Fruit fly (Drosophila melanogaster) whole organism, prepupa: ENCODE data around the gene hep.

Source experiments
- Blimp-1 ChIP-seq: fragments of 200-800 bp; sonication (Bioruptor generic); optimal IDR thresholded peaks from 3 replicates; lab custom pipeline; 2017; ENCODE audit warnings: missing biosample characterization, missing genetic modification characterization, mild to moderate bottlenecking, moderate library complexity, missing genetic modification reagents
- CG10631 ChIP-seq: fragments of 200-800 bp; sonication (Bioruptor generic); optimal IDR thresholded peaks from 2 replicates; lab custom pipeline; 2016; ENCODE audit warnings: missing biosample characterization, missing genetic modification characterization
- CG10669 ChIP-seq: fragments of 200-800 bp; sonication (Bioruptor generic); optimal IDR thresholded peaks from 3 replicates; lab custom pipeline; 2018; ENCODE audit warnings: missing biosample characterization, mild to moderate bottlenecking, missing genetic modification characterization, moderate library complexity
- CG11294 ChIP-seq: fragments of 200-800 bp; sonication (Bioruptor generic); IDR thresholded peaks from 2 replicates; pipeline ENCODE4 v1.3.6; 2022; ENCODE audit warnings: missing biosample characterization, missing genetic modification characterization
- CG11762 ChIP-seq: fragments of 200-800 bp; sonication (Bioruptor generic); optimal IDR thresholded peaks from 3 replicates; lab custom pipeline; 2016; ENCODE audit warnings: missing biosample characterization, missing genetic modification characterization; ENCODE audit not compliant: insufficient read depth
- CG11902 ChIP-seq: fragments of 200-800 bp; sonication (Bioruptor generic); optimal IDR thresholded peaks from 3 replicates; lab custom pipeline; 2016; ENCODE audit warnings: missing biosample characterization, missing genetic modification characterization
- CG16779 ChIP-seq: fragments of 200-800 bp; sonication (Bioruptor generic); optimal IDR thresholded peaks from 3 replicates; lab custom pipeline; 2017; ENCODE audit warnings: missing biosample characterization, mild to moderate bottlenecking, missing genetic modification characterization
- CG3032 ChIP-seq: fragments of 200-800 bp; optimal IDR thresholded peaks from 2 replicates; lab custom pipeline; 2019; ENCODE audit warnings: missing biosample characterization, mild to moderate bottlenecking, missing genetic modification characterization, moderate library complexity
- CG31627 ChIP-seq: fragments of 200-800 bp; sonication (Bioruptor generic); optimal IDR thresholded peaks from 3 replicates; lab custom pipeline; 2016; ENCODE audit warnings: missing biosample characterization, missing genetic modification characterization
- CG32006 ChIP-seq: fragments of 200-800 bp; sonication (Bioruptor generic); optimal IDR thresholded peaks from 3 replicates; lab custom pipeline; 2017; ENCODE audit warnings: missing biosample characterization, mild to moderate bottlenecking, missing genetic modification characterization
- CG34406 ChIP-seq: fragments of 200-800 bp; sonication (Bioruptor generic); optimal IDR thresholded peaks from 3 replicates; lab custom pipeline; 2016; ENCODE audit warnings: missing biosample characterization, missing genetic modification characterization
- CG3919 ChIP-seq: fragments of 200-800 bp; sonication (Bioruptor generic); optimal IDR thresholded peaks from 3 replicates; lab custom pipeline; 2016; ENCODE audit warnings: missing biosample characterization, missing genetic modification characterization
- CG6163 ChIP-seq: fragments of 200-800 bp; sonication (Bioruptor generic); IDR thresholded peaks from 3 replicates; pipeline ENCODE4 v1.3.6; 2022; ENCODE audit warnings: missing biosample characterization, missing genetic modification characterization
- CG6792 ChIP-seq: fragments of 200-800 bp; sonication (Bioruptor generic); optimal IDR thresholded peaks from 3 replicates; lab custom pipeline; 2016; ENCODE audit warnings: missing biosample characterization, missing genetic modification characterization
- CG6808 ChIP-seq: fragments of 200-800 bp; sonication (Bioruptor generic); optimal IDR thresholded peaks from 3 replicates; lab custom pipeline; 2017; ENCODE audit warnings: missing biosample characterization, missing genetic modification characterization, mild to moderate bottlenecking, moderate library complexity, missing genetic modification reagents
- CG6854 ChIP-seq: fragments of 200-800 bp; sonication (Bioruptor generic); optimal IDR thresholded peaks from 2 replicates; lab custom pipeline; 2017; ENCODE audit warnings: missing biosample characterization, mild to moderate bottlenecking, missing genetic modification characterization
- CG7368 ChIP-seq: fragments of 200-800 bp; sonication (Bioruptor generic); optimal IDR thresholded peaks from 3 replicates; lab custom pipeline; 2016; ENCODE audit warnings: missing biosample characterization, missing genetic modification characterization
- CG8119 ChIP-seq: fragments of 200-800 bp; sonication (Bioruptor generic); IDR thresholded peaks from 3 replicates; pipeline ENCODE4 v1.3.6; 2022; ENCODE audit warnings: missing biosample characterization, missing genetic modification characterization
- CG8319 ChIP-seq: fragments of 200-800 bp; sonication (Bioruptor generic); optimal IDR thresholded peaks from 3 replicates; lab custom pipeline; 2016; ENCODE audit warnings: missing biosample characterization, missing genetic modification characterization
- CG8632 ChIP-seq: fragments of 200-800 bp; sonication (Bioruptor generic); optimal IDR thresholded peaks from 3 replicates; lab custom pipeline; 2016; ENCODE audit warnings: missing biosample characterization, missing genetic modification characterization
- Eip78C ChIP-seq: fragments of 200-800 bp; sonication (Bioruptor generic); peaks from one replicate; lab custom pipeline; 2016; ENCODE audit warnings: missing biosample characterization, missing genetic modification characterization
- Eip93F ChIP-seq: fragments of 200-800 bp; sonication (Bioruptor generic); optimal IDR thresholded peaks from 2 replicates; lab custom pipeline; 2016; ENCODE audit warnings: missing biosample characterization, mild to moderate bottlenecking, missing genetic modification characterization
- Ets21C ChIP-seq: fragments of 200-800 bp; sonication (Bioruptor generic); optimal IDR thresholded peaks from 3 replicates; lab custom pipeline; 2016; ENCODE audit warnings: missing biosample characterization, missing genetic modification characterization
- Gug ChIP-seq: fragments of 200-800 bp; sonication (Bioruptor generic); IDR thresholded peaks from 2 replicates; pipeline ENCODE4 v1.3.6; 2022; ENCODE audit warnings: missing biosample characterization, missing genetic modification characterization
- Hr39 ChIP-seq: fragments of 200-800 bp; sonication (Bioruptor generic); optimal IDR thresholded peaks from 2 replicates; lab custom pipeline; 2016; ENCODE audit warnings: missing biosample characterization, missing genetic modification characterization
- Lpt ChIP-seq: fragments of 200-800 bp; sonication (Bioruptor generic); optimal IDR thresholded peaks from 3 replicates; lab custom pipeline; 2016; ENCODE audit warnings: missing biosample characterization, missing genetic modification characterization
- OdsH ChIP-seq: fragments of 200-800 bp; sonication (Bioruptor generic); optimal IDR thresholded peaks from 3 replicates; lab custom pipeline; 2016; ENCODE audit warnings: missing biosample characterization, missing genetic modification characterization
- Sox102F ChIP-seq: fragments of 200-800 bp; sonication (Bioruptor generic); optimal IDR thresholded peaks from 2 replicates; lab custom pipeline; 2016; ENCODE audit warnings: missing biosample characterization, mild to moderate bottlenecking, missing genetic modification characterization
- achi ChIP-seq: fragments of 200-800 bp; sonication (Bioruptor generic); optimal IDR thresholded peaks from 3 replicates; lab custom pipeline; 2016; ENCODE audit warnings: missing biosample characterization, missing genetic modification characterization
- acj6 ChIP-seq: fragments of 200-800 bp; sonication (Bioruptor generic); optimal IDR thresholded peaks from 3 replicates; lab custom pipeline; 2016; ENCODE audit warnings: missing biosample characterization, missing genetic modification characterization
- cyc ChIP-seq: fragments of 200-800 bp; sonication (Bioruptor generic); optimal IDR thresholded peaks from 3 replicates; lab custom pipeline; 2016; ENCODE audit warnings: missing biosample characterization, missing genetic modification characterization
- dac ChIP-seq: fragments of 200-800 bp; sonication (Bioruptor generic); optimal IDR thresholded peaks from 2 replicates; lab custom pipeline; 2017; ENCODE audit warnings: missing biosample characterization, mild to moderate bottlenecking, missing genetic modification characterization
- esn ChIP-seq: fragments of 200-800 bp; sonication (Bioruptor generic); optimal IDR thresholded peaks from 2 replicates; lab custom pipeline; 2016; ENCODE audit warnings: missing biosample characterization, mild to moderate bottlenecking, missing genetic modification characterization, moderate library complexity
- fd85E ChIP-seq: fragments of 200-800 bp; sonication (Bioruptor generic); optimal IDR thresholded peaks from 3 replicates; lab custom pipeline; 2016; ENCODE audit warnings: missing biosample characterization, missing genetic modification characterization
- fkh ChIP-seq: fragments of 200-800 bp; sonication (Bioruptor generic); optimal IDR thresholded peaks from 3 replicates; lab custom pipeline; 2017; ENCODE audit warnings: missing biosample characterization, mild to moderate bottlenecking, missing genetic modification characterization, moderate library complexity
- pdm3 ChIP-seq: fragments of 200-800 bp; sonication (Bioruptor generic); optimal IDR thresholded peaks from 3 replicates; lab custom pipeline; 2016; ENCODE audit warnings: missing biosample characterization, missing genetic modification characterization
- salr ChIP-seq, 2 experiments: fragments of 200-800 bp; sonication (Bioruptor generic); optimal IDR thresholded peaks; 3 replicates each; lab custom pipeline; 2016 to 2018; ENCODE audit warnings: missing biosample characterization in 2 of 2, missing genetic modification characterization in 2 of 2, mild to moderate bottlenecking in 1 of 2
- ss ChIP-seq, 2 experiments: fragments of 200-800 bp; sonication (Bioruptor generic); optimal IDR thresholded peaks; 2 replicates in 1 of 2; 3 replicates in 1 of 2; lab custom pipeline; 2017 to 2018; ENCODE audit warnings: mild to moderate bottlenecking in 2 of 2, missing biosample characterization in 2 of 2, missing genetic modification characterization in 2 of 2, moderate library complexity in 1 of 2
- topi ChIP-seq: fragments of 200-800 bp; sonication (Bioruptor generic); optimal IDR thresholded peaks from 3 replicates; lab custom pipeline; 2016; ENCODE audit warnings: missing biosample characterization, missing genetic modification characterization
- vri ChIP-seq: fragments of 200-800 bp; sonication (Bioruptor generic); optimal IDR thresholded peaks from 3 replicates; lab custom pipeline; 2016; ENCODE audit warnings: missing biosample characterization, mild to moderate bottlenecking, missing genetic modification characterization

hep gene

DNA sequence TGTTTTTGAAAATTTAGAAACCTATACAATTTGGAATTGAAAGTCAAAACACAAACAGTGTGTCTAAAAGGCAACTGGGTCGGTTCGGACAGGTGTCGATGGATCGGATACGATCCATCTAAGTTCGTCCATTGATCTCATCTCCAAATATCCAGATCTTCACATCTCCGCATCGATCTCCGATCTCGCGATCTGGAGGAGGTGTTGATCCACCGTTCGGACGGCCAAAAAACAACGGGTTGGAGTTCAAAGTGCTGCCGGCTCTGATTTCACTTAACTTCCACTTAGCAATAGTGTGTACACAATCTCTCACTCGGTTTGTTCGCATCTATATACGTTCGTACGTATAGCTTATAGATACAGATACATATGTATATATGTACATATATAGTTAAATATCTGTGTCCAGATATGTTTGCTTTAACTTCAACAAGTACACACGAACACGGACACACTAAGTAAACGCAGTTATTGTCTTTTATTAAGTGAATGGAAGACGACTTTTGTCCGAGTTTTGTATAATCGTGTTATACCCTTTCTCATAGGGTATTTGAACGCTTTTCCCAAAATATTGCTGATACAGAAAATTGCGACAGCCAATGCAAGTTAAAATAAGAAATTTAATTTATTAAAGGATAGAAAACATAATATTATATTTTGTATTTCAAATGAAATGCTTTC, 18.1 kb upstream of the hep start, which contains the start of gene Fer3HCH (continued):
- TF ChIP-seq Blimp-1 (GFP tag; lab: Kevin White, UChicago) (no peak), ss (GFP tag; optimal IDR thresholded peaks at IDR 0.05; lab: Kevin White, UChicago) (peak; percentile 19 to 31)
- TF ChIP-seq, all 60 proteins: peak for 12

DNA sequence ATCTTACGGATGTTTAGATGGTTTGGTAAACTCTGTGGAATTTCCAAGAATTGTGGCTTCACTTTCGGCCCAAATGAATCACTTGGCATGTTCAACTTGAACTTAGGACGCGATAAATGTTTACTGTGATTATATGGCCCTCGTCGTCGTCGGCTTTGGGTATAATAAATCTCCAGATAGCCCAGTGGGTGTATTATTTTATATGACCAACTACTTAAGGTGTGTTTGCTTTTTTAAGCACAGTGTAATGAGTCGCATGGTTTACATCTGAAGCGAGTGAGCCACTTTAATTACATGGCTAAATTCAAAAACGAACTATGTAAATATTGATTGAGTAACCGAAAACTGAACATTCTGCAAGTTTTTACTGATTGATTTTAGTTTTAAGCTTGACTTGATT, 15.0 kb upstream of the hep start:
- TF ChIP-seq fkh (peak; percentile 34), fd85E (GFP tag; lab: Kevin White, UChicago) (no peak), CG11902 (GFP tag; lab: Kevin White, UChicago) (no peak), CG16779 (tag; lab: Kevin White, UChicago) (no peak), OdsH (no peak), cyc (no peak), Sox102F (GFP tag; lab: Kevin White, UChicago) (no peak)

DNA sequence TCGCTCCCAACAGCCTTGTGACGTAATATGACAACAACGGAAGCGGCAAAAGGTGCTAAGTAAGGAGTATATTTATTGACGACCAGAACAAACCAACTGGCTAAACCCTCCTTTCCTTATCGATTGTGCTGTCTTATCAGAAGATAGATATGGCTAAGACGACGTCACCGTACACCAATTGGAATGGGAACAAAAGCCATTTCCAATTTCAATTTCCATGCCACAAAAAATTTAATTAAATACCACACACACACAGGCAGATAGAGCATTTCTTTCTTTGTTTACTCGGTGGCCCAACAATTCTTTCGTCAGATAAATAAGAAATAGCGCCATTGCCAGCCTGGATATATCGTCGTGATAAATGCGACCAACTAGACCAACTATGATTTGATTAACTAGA, 14.3 kb upstream of the hep start:
- TF ChIP-seq salr (GFP tag; optimal IDR thresholded peaks at IDR 0.05; lab: Kevin White, UChicago) (no peak), Hr39 (GFP tag; lab: Kevin White, UChicago) (no peak), CG3919 (GFP tag; lab: Kevin White, UChicago) (no peak), Gug (GFP tag; lab: Robert Waterston, UW) (no peak), fkh (peak; percentile 17), CG7368 (GFP tag; lab: Kevin White, UChicago) (no peak), vri (GFP tag; lab: Kevin White, UChicago) (peak; percentile 13), CG6854 (GFP tag; lab: Kevin White, UChicago) (no peak), CG6792 (GFP tag; lab: Kevin White, UChicago) (no peak), CG34406 (GFP tag; lab: Kevin White, UChicago) (no peak)

DNA sequence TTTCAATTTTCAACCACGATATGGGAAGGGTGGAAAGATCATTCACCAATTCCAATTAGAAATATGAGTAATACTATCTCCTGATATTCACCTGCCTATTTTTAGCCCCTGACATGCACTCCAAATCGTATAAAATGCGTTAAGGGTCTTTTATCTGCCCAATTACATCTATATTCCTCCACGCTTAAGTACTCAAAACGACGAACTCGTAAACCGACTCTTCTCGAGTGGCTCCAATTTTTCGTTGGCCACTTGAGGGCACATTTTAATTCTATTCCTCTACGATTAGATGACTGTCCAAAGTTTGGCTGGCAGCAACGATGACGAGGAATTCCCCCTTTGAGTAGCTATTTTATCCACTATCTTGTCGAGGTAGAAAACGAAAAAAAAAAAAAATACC, 11.6 kb upstream of the hep start:
- TF ChIP-seq OdsH (no peak), CG6792 (GFP tag; lab: Kevin White, UChicago) (no peak), Lpt (GFP tag; lab: Kevin White, UChicago) (no peak), CG34406 (GFP tag; lab: Kevin White, UChicago) (no peak), CG6808 (GFP tag; lab: Kevin White, UChicago) (no peak), Sox102F (GFP tag; lab: Kevin White, UChicago) (no peak), CG11902 (GFP tag; lab: Kevin White, UChicago) (no peak), Gug (GFP tag; lab: Robert Waterston, UW) (no peak), Blimp-1 (GFP tag; lab: Kevin White, UChicago) (no peak), Eip93F (GFP tag; lab: Kevin White, UChicago) (no peak), CG10669 (no peak), Ets21C (GFP tag; lab: Kevin White, UChicago) (no peak), CG8632 (GFP tag; lab: Kevin White, UChicago) (no peak), achi (no peak), dac (GFP tag; lab: Kevin White, UChicago) (no peak), CG31627 (GFP tag; lab: Kevin White, UChicago) (no peak), CG8319 (GFP tag; lab: Kevin White, UChicago) (no peak)

DNA sequence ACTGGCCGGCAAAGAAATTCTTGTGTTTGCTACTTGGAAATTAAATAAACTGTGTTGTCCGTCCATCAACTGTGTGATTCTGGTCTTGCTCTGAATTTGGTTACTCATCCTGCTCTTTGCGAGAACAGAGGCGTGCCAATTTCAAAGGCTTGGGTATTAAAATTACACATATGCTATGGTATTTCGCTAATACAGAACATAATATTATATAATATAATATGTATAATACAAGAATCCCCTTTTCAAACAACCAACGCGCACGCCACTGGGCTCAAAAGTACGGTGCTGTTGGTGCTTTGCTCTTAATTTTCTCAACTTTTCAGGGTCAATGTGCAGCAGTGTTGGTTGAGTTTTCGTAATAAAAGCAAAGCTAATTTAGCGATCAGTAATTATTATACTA, 9.7 kb upstream of the hep start:
- TF ChIP-seq CG11294 (GFP tag; lab: Robert Waterston, UW) (peak; percentile 56; the same call in 1 of the 2 replicates), CG6808 (GFP tag; lab: Kevin White, UChicago) (no peak), CG6854 (GFP tag; lab: Kevin White, UChicago) (peak; percentile 63), Gug (GFP tag; lab: Robert Waterston, UW) (peak; percentile 35; the same call in 1 of the 2 replicates), fkh (peak; percentile 33), Eip78C (GFP tag; lab: Kevin White, UChicago) (peak; percentile 50), CG6792 (GFP tag; lab: Kevin White, UChicago) (peak; percentile 44), CG10631 (GFP tag; lab: Kevin White, UChicago) (peak; percentile 66), Sox102F (GFP tag; lab: Kevin White, UChicago) (peak; percentile 59), CG32006 (GFP tag; lab: Kevin White, UChicago) (peak; percentile 64), cyc (peak; percentile 43), acj6 (GFP tag; lab: Kevin White, UChicago) (peak; percentile 67), CG3919 (GFP tag; lab: Kevin White, UChicago) (peak; percentile 62), CG3032 (tag; lab: Kevin White, UChicago) (peak; percentile 52), CG31627 (GFP tag; lab: Kevin White, UChicago) (peak; percentile 41), CG8119 (GFP tag; lab: Robert Waterston, UW) (peak; percentile 55), CG7368 (GFP tag; lab: Kevin White, UChicago) (peak; percentile 34), CG11762 (GFP tag; lab: Kevin White, UChicago) (no peak), esn (GFP tag; lab: Kevin White, UChicago) (peak; percentile 72), topi (GFP tag; lab: Kevin White, UChicago) (peak; percentile 73), CG6163 (peak; percentile 84), pdm3 (GFP tag; lab: Kevin White, UChicago) (peak; percentile 40), CG10669 (peak; percentile 36), salr (GFP tag; optimal IDR thresholded peaks at IDR 0.05; lab: Kevin White, UChicago) (peak in 1 of 2 experiments; percentile 8)
